Worm (Caenorhabditis elegans) whole organism, young adult: Measurements from ENCODE around the gene K07E3.1.
A peak's percentile ranks its signal among the peaks of the same experiment; 100 is the strongest.

Experiments used
- B0019.2 ChIP-seq: fragments of 200-800 bp; sonication (Bioruptor generic); conservative IDR thresholded peaks from 2 replicates; pipeline ENCODE4 v1.3.6; 2022; ENCODE audit warnings: missing genetic modification reagents, missing genetic modification characterization, missing compliant biosample characterization
- B0261.1 ChIP-seq: sonication (generic microtip); optimal IDR thresholded peaks from 2 replicates; lab custom pipeline; 2016; ENCODE audit warnings: mild to moderate bottlenecking, missing genetic modification characterization, moderate library complexity, missing compliant biosample characterization
- C06A6.2 ChIP-seq: fragments of 200-800 bp; sonication (Bioruptor generic); conservative IDR thresholded peaks from 2 replicates; pipeline ENCODE4 v1.3.6; 2022; ENCODE audit warnings: missing genetic modification characterization, missing compliant biosample characterization
- F39B2.1 ChIP-seq: fragments of 200-800 bp; sonication (Bioruptor generic); IDR thresholded peaks from 2 replicates; pipeline ENCODE4 v1.3.6; 2022; ENCODE audit warnings: missing genetic modification reagents, missing genetic modification characterization, missing compliant biosample characterization
- F57A8.1 ChIP-seq: fragments of 200-800 bp; sonication (Bioruptor generic); optimal IDR thresholded peaks from 2 replicates; lab custom pipeline; 2018; ENCODE audit warnings: mild to moderate bottlenecking, missing genetic modification characterization, moderate library complexity, missing compliant biosample characterization
- K11D2.4 ChIP-seq: fragments of 200-800 bp; sonication (Bioruptor generic); IDR thresholded peaks from 2 replicates; pipeline ENCODE4 v1.3.6; 2022; ENCODE audit warnings: missing genetic modification reagents, missing genetic modification characterization, missing compliant biosample characterization
- Y56A3A.18 ChIP-seq: fragments of 200-800 bp; sonication (Bioruptor generic); IDR thresholded peaks from 2 replicates; pipeline ENCODE4 v1.3.6; 2022; ENCODE audit warnings: missing genetic modification reagents, missing genetic modification characterization, missing compliant biosample characterization
- Y67H2A.10 ChIP-seq: fragments of 200-800 bp; sonication (Bioruptor generic); conservative IDR thresholded peaks from 2 replicates; pipeline ENCODE4 v1.3.6; 2022; ENCODE audit warnings: missing genetic modification reagents, missing genetic modification characterization, missing compliant biosample characterization
- Y79H2A.3 ChIP-seq: fragments of 200-800 bp; sonication (Bioruptor generic); conservative IDR thresholded peaks from 2 replicates; pipeline ENCODE4 v1.3.6; 2022; ENCODE audit warnings: missing genetic modification reagents, missing genetic modification characterization, missing compliant biosample characterization
- ZK185.1 ChIP-seq: sonication (generic microtip); optimal IDR thresholded peaks from 2 replicates; lab custom pipeline; 2016; ENCODE audit warnings: mild to moderate bottlenecking, missing genetic modification characterization, missing compliant biosample characterization; ENCODE audit not compliant: poor library complexity, severe bottlenecking
- ama-1 ChIP-seq, 3 experiments: fragments of 150-350 bp in 1 of 3; sonication (generic microtip) in 2 of 3; optimal IDR thresholded peaks; 2 replicates each; lab custom pipeline; 2014 to 2018; ENCODE audit warnings: missing biosample characterization in 2 of 3, missing genetic modification characterization in 2 of 3, missing genetic modification reagents in 2 of 3
- attf-5 ChIP-seq: fragments of 200-800 bp; sonication (Bioruptor generic); optimal IDR thresholded peaks from 2 replicates; lab custom pipeline; 2018; ENCODE audit warnings: mild to moderate bottlenecking, missing genetic modification characterization, missing compliant biosample characterization
- bed-2 ChIP-seq: fragments of 200-800 bp; sonication (Bioruptor generic); IDR thresholded peaks from 2 replicates; pipeline ENCODE4 v1.3.6; 2022; ENCODE audit warnings: missing genetic modification reagents, missing genetic modification characterization, missing compliant biosample characterization
- ccch-3 ChIP-seq: fragments of 200-800 bp; sonication (Bioruptor generic); optimal IDR thresholded peaks from 2 replicates; lab custom pipeline; 2018; ENCODE audit warnings: mild to moderate bottlenecking, missing genetic modification characterization, missing compliant biosample characterization
- cebp-1 ChIP-seq, 2 experiments: fragments of 200-800 bp in 1 of 2; sonication (Bioruptor generic) in 1 of 2; sonication (generic microtip) in 1 of 2; IDR thresholded peaks in 1 of 2; optimal IDR thresholded peaks in 1 of 2; 2 replicates each; pipeline versions ENCODE4 v1.3.6 to Lab custom; 2017 to 2022; ENCODE audit warnings: missing compliant biosample characterization in 2 of 2, missing genetic modification characterization in 2 of 2, mild to moderate bottlenecking in 1 of 2, missing genetic modification reagents in 1 of 2, moderate library complexity in 1 of 2
- ceh-58 ChIP-seq: fragments of 200-800 bp; sonication (Bioruptor generic); IDR thresholded peaks from 2 replicates; pipeline ENCODE4 v1.3.6; 2022; ENCODE audit warnings: missing genetic modification characterization, missing compliant biosample characterization
- chd-7 ChIP-seq: sonication (generic microtip); optimal IDR thresholded peaks from 2 replicates; lab custom pipeline; 2016; ENCODE audit warnings: mild to moderate bottlenecking, missing genetic modification characterization, moderate library complexity, missing compliant biosample characterization
- die-1 ChIP-seq: sonication (generic microtip); optimal IDR thresholded peaks from 2 replicates; lab custom pipeline; 2016; ENCODE audit warnings: missing genotype, mild to moderate bottlenecking, missing genetic modification characterization, missing compliant biosample characterization
- dpl-1 ChIP-seq: fragments of 150-350 bp; optimal IDR thresholded peaks from 2 replicates; lab custom pipeline; 2014; ENCODE audit warnings: missing biosample characterization, missing genetic modification reagents, missing genetic modification characterization
- egl-44 ChIP-seq: fragments of 200-800 bp; sonication (Bioruptor generic); IDR thresholded peaks from 2 replicates; pipeline ENCODE4 v1.3.6; 2022; ENCODE audit warnings: missing genetic modification reagents, missing genetic modification characterization, missing compliant biosample characterization
- ets-4 ChIP-seq: fragments of 200-800 bp; sonication (Bioruptor generic); optimal IDR thresholded peaks from 2 replicates; lab custom pipeline; 2018; ENCODE audit warnings: mild to moderate bottlenecking, missing genetic modification characterization, missing compliant biosample characterization
- him-1 ChIP-seq: sonication (generic microtip); optimal IDR thresholded peaks from 2 replicates; lab custom pipeline; 2016; ENCODE audit warnings: missing genotype, missing genetic modification reagents, missing genetic modification characterization, missing compliant biosample characterization
- hmg-1.2 ChIP-seq: fragments of 200-800 bp; sonication (Bioruptor generic); IDR thresholded peaks from 2 replicates; pipeline ENCODE4 v1.3.6; 2022; ENCODE audit warnings: missing genetic modification reagents, missing genetic modification characterization, missing compliant biosample characterization
- hrde-1 ChIP-seq: sonication (generic microtip); optimal IDR thresholded peaks from 2 replicates; lab custom pipeline; 2016; ENCODE audit warnings: missing genetic modification characterization, mild to moderate bottlenecking, missing compliant biosample characterization, moderate library complexity, missing genotype, missing genetic modification reagents, borderline replicate concordance
- lag-1 ChIP-seq: fragments of 200-800 bp; sonication (Bioruptor generic); IDR thresholded peaks from 2 replicates; pipeline ENCODE4 v1.3.6; 2022; ENCODE audit warnings: missing genetic modification reagents, missing genetic modification characterization, missing compliant biosample characterization
- lin-26 ChIP-seq: fragments of 200-800 bp; sonication (Bioruptor generic); IDR thresholded peaks from 2 replicates; pipeline ENCODE4 v1.3.6; 2022; ENCODE audit warnings: missing genetic modification reagents, missing genetic modification characterization, missing compliant biosample characterization
- lsy-27 ChIP-seq: sonication (generic microtip); optimal IDR thresholded peaks from 2 replicates; lab custom pipeline; 2017; ENCODE audit warnings: missing genetic modification characterization, mild to moderate bottlenecking, missing compliant biosample characterization, antibody characterized with exemption, missing genotype, borderline replicate concordance; ENCODE audit not compliant: insufficient read depth
- madf-10 ChIP-seq: sonication (generic microtip); optimal IDR thresholded peaks from 2 replicates; lab custom pipeline; 2016; ENCODE audit warnings: mild to moderate bottlenecking, missing genetic modification characterization, missing compliant biosample characterization
- nfya-2 ChIP-seq: fragments of 200-800 bp; sonication (Bioruptor generic); IDR thresholded peaks from 2 replicates; pipeline ENCODE4 v1.3.6; 2022; ENCODE audit warnings: missing genetic modification reagents, missing genetic modification characterization, missing compliant biosample characterization
- nfyb-1 ChIP-seq: fragments of 200-800 bp; sonication (Bioruptor generic); IDR thresholded peaks from 2 replicates; pipeline ENCODE4 v1.3.6; 2022; ENCODE audit warnings: missing genetic modification reagents, missing genetic modification characterization, missing compliant biosample characterization
- nhr-80 ChIP-seq: sonication (generic microtip); optimal IDR thresholded peaks from 2 replicates; lab custom pipeline; 2016; ENCODE audit warnings: missing genetic modification characterization, missing compliant biosample characterization
- pbrm-1 ChIP-seq: fragments of 200-800 bp; sonication (Bioruptor generic); IDR thresholded peaks from 2 replicates; pipeline ENCODE4 v1.3.6; 2022; ENCODE audit warnings: missing genetic modification reagents, missing genetic modification characterization, missing compliant biosample characterization
- pha-4 ChIP-seq: fragments of 150-350 bp; sonication (generic microtip); optimal IDR thresholded peaks from 2 replicates; lab custom pipeline; 2014; ENCODE audit warnings: missing biosample characterization, missing genetic modification reagents, missing genetic modification characterization
- snpc-4 ChIP-seq, 5 experiments: fragments of 150-350 bp in 1 of 5; sonication (generic microtip) in 4 of 5; optimal IDR thresholded peaks; 2 replicates each; lab custom pipeline; 2014 to 2018; ENCODE audit warnings: missing genetic modification characterization in 5 of 5, missing biosample characterization in 3 of 5, antibody characterized with exemption in 2 of 5, mild to moderate bottlenecking in 2 of 5, missing compliant biosample characterization in 2 of 5, missing genotype in 2 of 5, moderate library complexity in 2 of 5, missing genetic modification reagents in 1 of 5
- tbp1 ChIP-seq: fragments of 200-800 bp; sonication (Bioruptor generic); optimal IDR thresholded peaks from 2 replicates; lab custom pipeline; 2018; ENCODE audit warnings: mild to moderate bottlenecking, missing genetic modification characterization, missing compliant biosample characterization
- tlf-1 ChIP-seq: fragments of 200-800 bp; sonication (Bioruptor generic); optimal IDR thresholded peaks from 2 replicates; lab custom pipeline; 2018; ENCODE audit warnings: mild to moderate bottlenecking, missing genetic modification characterization, missing compliant biosample characterization
- unc-130 ChIP-seq: sonication (generic microtip); optimal IDR thresholded peaks from 2 replicates; lab custom pipeline; 2016; ENCODE audit warnings: missing genetic modification reagents, missing genetic modification characterization, missing compliant biosample characterization
- zim-3 ChIP-seq: sonication (generic microtip); optimal IDR thresholded peaks from 2 replicates; lab custom pipeline; 2017; ENCODE audit warnings: mild to moderate bottlenecking, missing genetic modification characterization, moderate library complexity, missing compliant biosample characterization
- ztf-22 ChIP-seq: fragments of 200-800 bp; sonication (Bioruptor generic); optimal IDR thresholded peaks from 2 replicates; lab custom pipeline; 2018; ENCODE audit warnings: mild to moderate bottlenecking, missing genetic modification characterization, moderate library complexity, missing compliant biosample characterization
- ztf-3 ChIP-seq: fragments of 200-800 bp; sonication (Bioruptor generic); optimal IDR thresholded peaks from 2 replicates; lab custom pipeline; 2018; ENCODE audit warnings: mild to moderate bottlenecking, missing genetic modification characterization, missing compliant biosample characterization
- ztf-6 ChIP-seq: fragments of 200-800 bp; sonication (Bioruptor generic); IDR thresholded peaks from 2 replicates; pipeline ENCODE4 v1.3.6; 2022; ENCODE audit warnings: missing genetic modification reagents, missing genetic modification characterization, missing compliant biosample characterization

K07E3.1 gene

DNA sequence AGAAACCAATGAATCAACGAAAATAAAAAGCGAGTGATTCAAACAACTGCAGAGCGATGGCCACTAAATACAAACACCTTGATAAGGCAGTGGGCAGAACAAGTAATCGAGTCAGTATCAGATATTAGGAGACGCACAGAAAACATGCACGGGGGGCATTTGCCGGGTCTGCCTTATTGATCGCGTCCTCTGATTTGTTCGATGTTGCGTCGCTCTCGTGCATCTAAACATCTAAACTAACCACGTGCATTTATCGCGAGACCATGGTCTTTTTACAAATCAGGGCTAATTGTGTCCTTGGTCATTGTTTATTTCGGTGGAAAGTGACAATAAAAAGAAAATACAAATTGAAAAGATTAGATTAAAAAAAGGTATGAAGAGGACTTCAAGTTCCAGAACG, 26.3 kb upstream of the K07E3.1 start, which contains the start of gene K07E3.4 (continued):
- TF ChIP-seq snpc-4 (GFP tag; optimal IDR thresholded peaks at IDR 0.05; lab: Kevin White, UChicago) (no peak), snpc-4 (tag; optimal IDR thresholded peaks at IDR 0.05; lab: Kevin White, UChicago) (no peak), lsy-27 (tag; lab: Kevin White, UChicago) (no peak), chd-7 (tag; lab: Kevin White, UChicago) (peak; percentile 62), nfya-2 (GFP tag; lab: Robert Waterston, UW) (no peak), B0019.2 (GFP tag; lab: Robert Waterston, UW) (no peak), ceh-58 (GFP tag; lab: Robert Waterston, UW) (no peak), madf-10 (tag; lab: Kevin White, UChicago) (peak; percentile 22), die-1 (no peak), Y79H2A.3 (GFP tag; lab: Robert Waterston, UW) (no peak), dpl-1 (no peak), pha-4 (no peak), ets-4 (GFP tag; lab: Kevin White, UChicago) (peak; percentile 8), tbp1 (GFP tag; lab: Kevin White, UChicago) (peak; percentile 26), K11D2.4 (no peak), cebp-1 (GFP tag; IDR thresholded peaks at IDR 0.05; lab: Robert Waterston, UW) (peak; percentile 28; the same call in 1 of the 2 replicates), cebp-1 (tag; optimal IDR thresholded peaks at IDR 0.05; lab: Kevin White, UChicago) (peak; percentile 76), bed-2 (GFP tag; lab: Robert Waterston, UW) (no peak), F57A8.1 (GFP tag; lab: Kevin White, UChicago) (no peak), egl-44 (GFP tag; lab: Robert Waterston, UW) (no peak), hmg-1.2 (GFP tag; lab: Robert Waterston, UW) (peak; percentile 55; the same call in 1 of the 2 replicates), ama-1 (optimal IDR thresholded peaks at IDR 0.05; lab: Kevin White, UChicago) (no peak), ama-1 (GFP tag; optimal IDR thresholded peaks at IDR 0.05; lab: Kevin White, UChicago) (no peak), lin-26 (peak; percentile 68; the same call in 1 of the 2 replicates), C06A6.2 (GFP tag; lab: Robert Waterston, UW) (peak; percentile 48; the same call in 1 of the 2 replicates), tlf-1 (GFP tag; lab: Kevin White, UChicago) (peak; percentile 19), zim-3 (tag; lab: Kevin White, UChicago) (no peak), pbrm-1 (GFP tag; lab: Robert Waterston, UW) (no peak), him-1 (no peak), Y56A3A.18 (GFP tag; lab: Robert Waterston, UW) (no peak), nfyb-1 (GFP tag; lab: Robert Waterston, UW) (0 out of 2 replicates have a peak, but pooled peaks have one; percentile 38), unc-130 (GFP tag; lab: Kevin White, UChicago) (no peak), hrde-1 (no peak), B0261.1 (tag; lab: Kevin White, UChicago) (no peak), nhr-80 (tag; lab: Kevin White, UChicago) (peak; percentile 64), Y67H2A.10 (GFP tag; lab: Robert Waterston, UW) (no peak), ztf-6 (GFP tag; lab: Robert Waterston, UW) (no peak), ZK185.1 (tag; lab: Kevin White, UChicago) (peak; percentile 9), ccch-3 (GFP tag; lab: Kevin White, UChicago) (no peak), ztf-22 (GFP tag; lab: Kevin White, UChicago) (peak; percentile 77), ztf-3 (GFP tag; lab: Kevin White, UChicago) (no peak), lag-1 (GFP tag; lab: Robert Waterston, UW) (no peak), attf-5 (peak; percentile 58), F39B2.1 (GFP tag; lab: Robert Waterston, UW) (no peak)
- TF ChIP-seq, all 124 proteins: peak for 25
